Fruit fly (Drosophila melanogaster) whole organism, embryonic: ENCODE results near the gene CG43800.

Experiments used
- Abd-B ChIP-seq: fragments of 200-800 bp; sonication (Bioruptor generic); optimal IDR thresholded peaks from 2 replicates; lab custom pipeline; 2018; ENCODE audit warnings: missing biosample characterization, mild to moderate bottlenecking, missing genetic modification characterization, moderate library complexity
- Adf1 ChIP-seq: fragments of 200-800 bp; sonication (Bioruptor generic); IDR thresholded peaks from 2 replicates; pipeline ENCODE4 v1.3.6; 2022; ENCODE audit warnings: missing biosample characterization, missing genetic modification characterization
- Antp ChIP-seq: fragments of 200-800 bp; sonication (Bioruptor generic); optimal IDR thresholded peaks from 3 replicates; lab custom pipeline; 2016; ENCODE audit warnings: missing biosample characterization, missing genetic modification characterization
- Asciz ChIP-seq: fragments of 200-800 bp; sonication (Bioruptor generic); optimal IDR thresholded peaks from 2 replicates; lab custom pipeline; 2017; ENCODE audit warnings: missing biosample characterization, mild to moderate bottlenecking, missing genetic modification characterization, missing genetic modification reagents
- Atf3 ChIP-seq: fragments of 200-800 bp; sonication (Bioruptor generic); optimal IDR thresholded peaks from 3 replicates; lab custom pipeline; 2016; ENCODE audit warnings: missing biosample characterization, missing genetic modification characterization
- Blimp-1 ChIP-seq: fragments of 200-800 bp; sonication (Bioruptor generic); optimal IDR thresholded peaks from 3 replicates; lab custom pipeline; 2018; ENCODE audit warnings: missing biosample characterization, missing genetic modification characterization, mild to moderate bottlenecking, moderate library complexity, missing genetic modification reagents
- BtbVII ChIP-seq: fragments of 200-800 bp; sonication (Bioruptor generic); optimal IDR thresholded peaks from 3 replicates; lab custom pipeline; 2017; ENCODE audit warnings: missing biosample characterization, mild to moderate bottlenecking, missing genetic modification characterization
- CG10366 ChIP-seq: fragments of 200-800 bp; sonication (Bioruptor generic); IDR thresholded peaks from 2 replicates; pipeline ENCODE4 v1.3.6; 2022; ENCODE audit warnings: missing biosample characterization, missing genetic modification characterization
- CG12155 ChIP-seq: fragments of 200-800 bp; sonication (Bioruptor generic); optimal IDR thresholded peaks from 3 replicates; lab custom pipeline; 2016; ENCODE audit warnings: missing biosample characterization, missing genetic modification characterization
- CG12942 ChIP-seq: fragments of 200-800 bp; sonication (Bioruptor generic); optimal IDR thresholded peaks from 3 replicates; lab custom pipeline; 2016; ENCODE audit warnings: missing biosample characterization, missing genetic modification characterization
- CG15514 ChIP-seq: fragments of 200-800 bp; sonication (Bioruptor generic); optimal IDR thresholded peaks from 3 replicates; lab custom pipeline; 2017; ENCODE audit warnings: missing biosample characterization, missing genetic modification characterization, mild to moderate bottlenecking, moderate library complexity, missing genetic modification reagents
- CG16813 ChIP-seq: fragments of 200-800 bp; sonication (Bioruptor generic); IDR thresholded peaks from 3 replicates; pipeline ENCODE4 v1.3.6; 2022; ENCODE audit warnings: missing biosample characterization, missing genetic modification characterization; ENCODE audit not compliant: partially characterized antibody
- CG17612 ChIP-seq: fragments of 200-800 bp; sonication (Bioruptor generic); IDR thresholded peaks from 2 replicates; pipeline ENCODE4 v1.3.6; 2022; ENCODE audit warnings: missing biosample characterization, missing genetic modification characterization
- CG18011 ChIP-seq: fragments of 200-800 bp; sonication (Bioruptor generic); optimal IDR thresholded peaks from 2 replicates; lab custom pipeline; 2017; ENCODE audit warnings: missing biosample characterization, missing genetic modification characterization, mild to moderate bottlenecking, moderate library complexity, missing genotype
- CG2202 ChIP-seq: fragments of 200-800 bp; sonication (Bioruptor generic); optimal IDR thresholded peaks from 2 replicates; lab custom pipeline; 2018; ENCODE audit warnings: missing biosample characterization, mild to moderate bottlenecking, missing genetic modification characterization
- CG2712 ChIP-seq: fragments of 200-800 bp; optimal IDR thresholded peaks from 3 replicates; lab custom pipeline; 2019; ENCODE audit warnings: missing biosample characterization, mild to moderate bottlenecking, missing genetic modification characterization, moderate library complexity
- CG32532 ChIP-seq: fragments of 200-800 bp; sonication (Bioruptor generic); IDR thresholded peaks from 2 replicates; pipeline ENCODE4 v1.3.6; 2022; ENCODE audit warnings: missing biosample characterization, missing genetic modification characterization
- CG32767 ChIP-seq: fragments of 200-800 bp; sonication (Bioruptor generic); IDR thresholded peaks from 2 replicates; pipeline ENCODE4 v1.3.6; 2022; ENCODE audit warnings: missing biosample characterization, missing genetic modification characterization
- CG34376 ChIP-seq: fragments of 200-800 bp; sonication (Bioruptor generic); optimal IDR thresholded peaks from 2 replicates; lab custom pipeline; 2018; ENCODE audit warnings: missing biosample characterization, mild to moderate bottlenecking, missing genetic modification characterization
- CG5245 ChIP-seq: fragments of 200-800 bp; sonication (Bioruptor generic); optimal IDR thresholded peaks from 3 replicates; lab custom pipeline; 2016; ENCODE audit warnings: missing biosample characterization, missing genetic modification characterization
- CG6683 ChIP-seq: fragments of 200-800 bp; sonication (Bioruptor generic); optimal IDR thresholded peaks from 2 replicates; lab custom pipeline; 2017; ENCODE audit warnings: missing biosample characterization, mild to moderate bottlenecking, missing genetic modification characterization, missing genetic modification reagents
- CG6689 ChIP-seq: fragments of 200-800 bp; sonication (Bioruptor generic); IDR thresholded peaks from 2 replicates; pipeline ENCODE4 v1.3.6; 2022; ENCODE audit warnings: missing biosample characterization, missing genetic modification characterization
- CG6854 ChIP-seq: fragments of 200-800 bp; sonication (Bioruptor generic); optimal IDR thresholded peaks from 3 replicates; lab custom pipeline; 2017; ENCODE audit warnings: missing biosample characterization, mild to moderate bottlenecking, missing genetic modification characterization
- CTCF ChIP-seq: fragments of 200-800 bp; sonication (Bioruptor generic); optimal IDR thresholded peaks from 2 replicates; lab custom pipeline; 2017; ENCODE audit warnings: missing biosample characterization, mild to moderate bottlenecking, missing genetic modification characterization, moderate library complexity
- Dek ChIP-seq: fragments of 200-800 bp; sonication (Bioruptor generic); optimal IDR thresholded peaks from 3 replicates; lab custom pipeline; 2019; ENCODE audit warnings: missing biosample characterization, mild to moderate bottlenecking, missing genetic modification characterization, moderate library complexity
- Dip2 ChIP-seq: fragments of 200-800 bp; sonication (Bioruptor generic); IDR thresholded peaks from 2 replicates; pipeline ENCODE4 v1.3.6; 2022; ENCODE audit warnings: missing biosample characterization, missing genetic modification characterization
- Dref ChIP-seq: fragments of 200-800 bp; sonication (Bioruptor generic); IDR thresholded peaks from 2 replicates; pipeline ENCODE4 v1.3.6; 2022; ENCODE audit warnings: missing biosample characterization, missing genetic modification characterization
- Drgx ChIP-seq: fragments of 200-800 bp; sonication (Bioruptor generic); IDR thresholded peaks from 2 replicates; pipeline ENCODE4 v1.3.6; 2022; ENCODE audit warnings: missing biosample characterization, missing genetic modification characterization
- Ets97D ChIP-seq: fragments of 200-800 bp; sonication (Bioruptor generic); optimal IDR thresholded peaks from 3 replicates; lab custom pipeline; 2016; ENCODE audit warnings: missing biosample characterization, missing genetic modification characterization
- Fer1 ChIP-seq: fragments of 200-800 bp; sonication (Bioruptor generic); optimal IDR thresholded peaks from 2 replicates; lab custom pipeline; 2017; ENCODE audit warnings: missing biosample characterization, mild to moderate bottlenecking, missing genetic modification characterization
- HHEX ChIP-seq: fragments of 200-800 bp; sonication (Bioruptor generic); optimal IDR thresholded peaks from 3 replicates; lab custom pipeline; 2017; ENCODE audit warnings: missing biosample characterization, mild to moderate bottlenecking, missing genetic modification characterization, missing genetic modification reagents
- HLH3B ChIP-seq: fragments of 200-800 bp; sonication (Bioruptor generic); IDR thresholded peaks from 2 replicates; pipeline ENCODE4 v1.3.6; 2022; ENCODE audit warnings: missing biosample characterization, missing genetic modification characterization
- Max ChIP-seq: fragments of 200-800 bp; sonication (Bioruptor generic); optimal IDR thresholded peaks from 2 replicates; lab custom pipeline; 2016; ENCODE audit warnings: missing biosample characterization, mild to moderate bottlenecking, missing genetic modification characterization
- NC2β ChIP-seq: fragments of 200-800 bp; sonication (Bioruptor generic); optimal IDR thresholded peaks from 2 replicates; lab custom pipeline; 2016; ENCODE audit warnings: missing biosample characterization, missing genetic modification characterization
- NfI ChIP-seq: fragments of 200-800 bp; sonication (Bioruptor generic); optimal IDR thresholded peaks from 3 replicates; lab custom pipeline; 2018; ENCODE audit warnings: missing biosample characterization, mild to moderate bottlenecking, missing genetic modification characterization, moderate library complexity
- Oaz ChIP-seq: fragments of 200-800 bp; sonication (Bioruptor generic); IDR thresholded peaks from 2 replicates; pipeline ENCODE4 v1.3.6; 2022; ENCODE audit warnings: missing biosample characterization, missing genetic modification characterization
- Rfx ChIP-seq: fragments of 200-800 bp; sonication (Bioruptor generic); IDR thresholded peaks from 2 replicates; pipeline ENCODE4 v1.3.6; 2022; ENCODE audit warnings: missing biosample characterization, missing genetic modification characterization
- Rx ChIP-seq: fragments of 200-800 bp; sonication (Bioruptor generic); IDR thresholded peaks from 2 replicates; pipeline ENCODE4 v1.3.6; 2022; ENCODE audit warnings: missing biosample characterization, missing genetic modification characterization
- ash1 ChIP-seq: fragments of 200-800 bp; sonication (Bioruptor generic); optimal IDR thresholded peaks from 2 replicates; lab custom pipeline; 2018; ENCODE audit warnings: missing biosample characterization, mild to moderate bottlenecking, missing genetic modification characterization
- cato ChIP-seq: fragments of 200-800 bp; sonication (Bioruptor generic); optimal IDR thresholded peaks from 2 replicates; lab custom pipeline; 2016; ENCODE audit warnings: missing biosample characterization, missing genetic modification characterization, borderline replicate concordance
- chinmo ChIP-seq: fragments of 200-800 bp; sonication (Bioruptor generic); IDR thresholded peaks from 4 replicates; pipeline ENCODE4 v1.3.6; 2022; ENCODE audit warnings: missing biosample characterization, missing genetic modification characterization; ENCODE audit not compliant: partially characterized antibody
- cwo ChIP-seq: fragments of 200-800 bp; sonication (Bioruptor generic); optimal IDR thresholded peaks from 3 replicates; lab custom pipeline; 2017; ENCODE audit warnings: missing biosample characterization, missing genetic modification characterization, mild to moderate bottlenecking, moderate library complexity, missing genetic modification reagents
- dimm ChIP-seq: fragments of 200-800 bp; sonication (Bioruptor generic); IDR thresholded peaks from 2 replicates; pipeline ENCODE4 v1.3.6; 2022; ENCODE audit warnings: missing biosample characterization, missing genetic modification characterization
- eve ChIP-seq, 2 experiments: fragments of >200 bp; optimal IDR thresholded peaks; 2 replicates each; lab custom pipeline; 2017; ENCODE audit warnings: missing biosample characterization in 2 of 2, missing genetic modification characterization in 2 of 2
- fru ChIP-seq: fragments of >200 bp; optimal IDR thresholded peaks from 2 replicates; lab custom pipeline; 2017
- ftz-f1 ChIP-seq: fragments of 200-800 bp; sonication (Bioruptor generic); optimal IDR thresholded peaks from 2 replicates; lab custom pipeline; 2016; ENCODE audit warnings: missing biosample characterization, missing genetic modification characterization
- her ChIP-seq: fragments of 200-800 bp; sonication (Bioruptor generic); optimal IDR thresholded peaks from 2 replicates; lab custom pipeline; 2016; ENCODE audit warnings: missing biosample characterization, missing genetic modification characterization
- hkb ChIP-seq, 2 experiments: fragments of 200-800 bp in 1 of 2; fragments of >200 bp in 1 of 2; sonication (Bioruptor generic) in 1 of 2; IDR thresholded peaks in 1 of 2; optimal IDR thresholded peaks in 1 of 2; 2 replicates each; pipeline versions ENCODE4 v1.3.6 to Lab custom; 2017 to 2022; ENCODE audit warnings: missing biosample characterization in 1 of 2, missing genetic modification characterization in 1 of 2
- insv ChIP-seq, 2 experiments: fragments of 200-800 bp; sonication (Bioruptor generic); optimal IDR thresholded peaks; 3 replicates each; lab custom pipeline; 2016 to 2018; ENCODE audit warnings: missing biosample characterization in 2 of 2, missing genetic modification characterization in 2 of 2
- pho ChIP-seq: fragments of 200-800 bp; sonication (Bioruptor generic); optimal IDR thresholded peaks from 2 replicates; lab custom pipeline; 2016; ENCODE audit warnings: missing biosample characterization, missing genetic modification characterization
- seq ChIP-seq: fragments of 200-800 bp; sonication (Bioruptor generic); IDR thresholded peaks from 2 replicates; pipeline ENCODE4 v1.3.6; 2022; ENCODE audit warnings: missing biosample characterization, missing genetic modification characterization
- sqz ChIP-seq: fragments of 200-800 bp; sonication (Bioruptor generic); optimal IDR thresholded peaks from 3 replicates; lab custom pipeline; 2018; ENCODE audit warnings: missing biosample characterization, mild to moderate bottlenecking, missing genetic modification characterization

CG43800 gene

dm6 chr2L:7254712-7255183 is 22.1 kb upstream of the CG43800 start (continued):
- no peak for TF ChIP-seq ash1 (GFP tag; lab: Kevin White, UChicago)
- TF ChIP-seq CG32767 = no peak
- peak; percentile 2 for TF ChIP-seq Fer1 (GFP tag; lab: Kevin White, UChicago)
- no peak for TF ChIP-seq Dref (GFP tag; lab: Robert Waterston, UW)
- no peak for TF ChIP-seq Asciz (GFP tag; lab: Kevin White, UChicago)
- TF ChIP-seq her (GFP tag; lab: Kevin White, UChicago) = no peak
- no peak for TF ChIP-seq sqz (GFP tag; lab: Kevin White, UChicago)
- TF ChIP-seq fru (lab: Kevin White, UChicago) = no peak
- TF ChIP-seq cwo = peak; percentile 92
- peak; percentile 89; the same call in 2 of the 4 replicates for TF ChIP-seq chinmo (GFP tag; lab: Robert Waterston, UW)
- no peak for TF ChIP-seq Oaz (GFP tag; lab: Robert Waterston, UW)
- TF ChIP-seq Rfx = peak; percentile 44; the same call in 1 of the 2 replicates
- no peak for TF ChIP-seq insv (GFP tag; optimal IDR thresholded peaks at IDR 0.05; lab: Kevin White, UChicago)
- TF ChIP-seq CG6689 (GFP tag; lab: Robert Waterston, UW) = no peak
- TF ChIP-seq CG15514 (GFP tag; lab: Kevin White, UChicago) = no peak
- no peak for TF ChIP-seq CG6683 (GFP tag; lab: Kevin White, UChicago)
- TF ChIP-seq pho (GFP tag; lab: Kevin White, UChicago) = no peak
- no peak for TF ChIP-seq Atf3 (GFP tag; lab: Kevin White, UChicago)
- no peak for TF ChIP-seq CG5245 (GFP tag; lab: Kevin White, UChicago)
- no peak for TF ChIP-seq NC2β
- TF ChIP-seq Dip2 = no peak
- TF ChIP-seq hkb (optimal IDR thresholded peaks at IDR 0.05; lab: Kevin White, UChicago) = no peak
- no peak for TF ChIP-seq hkb (GFP tag; IDR thresholded peaks at IDR 0.05; lab: Robert Waterston, UW)
- no peak for TF ChIP-seq seq (GFP tag; lab: Robert Waterston, UW)
- TF ChIP-seq Max = no peak
- no peak for TF ChIP-seq eve (GFP tag; optimal IDR thresholded peaks at IDR 0.05; lab: Kevin White, UChicago)
- TF ChIP-seq BtbVII (GFP tag; lab: Kevin White, UChicago) = no peak
- TF ChIP-seq CG12942 (GFP tag; lab: Kevin White, UChicago) = no peak
- TF ChIP-seq HLH3B (GFP tag; lab: Robert Waterston, UW) = no peak
- TF ChIP-seq HHEX (GFP tag; lab: Kevin White, UChicago) = peak; percentile 30
- no peak for TF ChIP-seq CG32532 (GFP tag; lab: Robert Waterston, UW)
- TF ChIP-seq Antp (GFP tag; lab: Kevin White, UChicago) = no peak
- no peak for TF ChIP-seq CG6854 (GFP tag; lab: Kevin White, UChicago)
- TF ChIP-seq CG34376 = peak; percentile 45
- TF ChIP-seq Rx (GFP tag; lab: Robert Waterston, UW) = no peak
- TF ChIP-seq Dek (tag; lab: Kevin White, UChicago) = no peak
- TF ChIP-seq Adf1 (GFP tag; lab: Robert Waterston, UW) = no peak
- peak; percentile 49 for TF ChIP-seq Ets97D (GFP tag; lab: Kevin White, UChicago)
- no peak for TF ChIP-seq Abd-B (GFP tag; lab: Kevin White, UChicago)
- TF ChIP-seq CG12155 = no peak
- TF ChIP-seq CG2712 = no peak
- peak; percentile 30; the same call in 1 of the 3 replicates for TF ChIP-seq CG16813 (GFP tag; lab: Robert Waterston, UW)
- TF ChIP-seq Drgx (GFP tag; lab: Robert Waterston, UW) = no peak
- TF ChIP-seq CG2202 = no peak
- TF ChIP-seq CG10366 = no peak
- peak; percentile 86 for TF ChIP-seq CTCF
- no peak for TF ChIP-seq Blimp-1
- no peak for TF ChIP-seq NfI (GFP tag; lab: Kevin White, UChicago)
- peak; percentile 54 for TF ChIP-seq ftz-f1 (GFP tag; lab: Kevin White, UChicago)
- TF ChIP-seq CG18011 = no peak
- TF ChIP-seq dimm (GFP tag; lab: Robert Waterston, UW) = no peak
- TF ChIP-seq cato (GFP tag; lab: Kevin White, UChicago) = no peak
- TF ChIP-seq CG17612 (GFP tag; lab: Robert Waterston, UW) = no peak
